Fruit fly (Drosophila melanogaster) whole organism, prepupa: ENCODE data around the gene CG32219.

Experiments used
- CG10631 ChIP-seq: fragments of 200-800 bp; sonication (Bioruptor generic); optimal IDR thresholded peaks from 2 replicates; lab custom pipeline; 2016; ENCODE audit warnings: missing biosample characterization, missing genetic modification characterization
- CG34406 ChIP-seq: fragments of 200-800 bp; sonication (Bioruptor generic); optimal IDR thresholded peaks from 3 replicates; lab custom pipeline; 2016; ENCODE audit warnings: missing biosample characterization, missing genetic modification characterization
- Eip93F ChIP-seq: fragments of 200-800 bp; sonication (Bioruptor generic); optimal IDR thresholded peaks from 2 replicates; lab custom pipeline; 2016; ENCODE audit warnings: missing biosample characterization, mild to moderate bottlenecking, missing genetic modification characterization
- Gug ChIP-seq: fragments of 200-800 bp; sonication (Bioruptor generic); IDR thresholded peaks from 2 replicates; pipeline ENCODE4 v1.3.6; 2022; ENCODE audit warnings: missing biosample characterization, missing genetic modification characterization
- Hr4 ChIP-seq: fragments of 200-800 bp; sonication (Bioruptor generic); optimal IDR thresholded peaks from 3 replicates; lab custom pipeline; 2016; ENCODE audit warnings: missing biosample characterization, missing genetic modification characterization
- OdsH ChIP-seq: fragments of 200-800 bp; sonication (Bioruptor generic); optimal IDR thresholded peaks from 3 replicates; lab custom pipeline; 2016; ENCODE audit warnings: missing biosample characterization, missing genetic modification characterization
- Sox102F ChIP-seq: fragments of 200-800 bp; sonication (Bioruptor generic); optimal IDR thresholded peaks from 2 replicates; lab custom pipeline; 2016; ENCODE audit warnings: missing biosample characterization, mild to moderate bottlenecking, missing genetic modification characterization
- achi ChIP-seq: fragments of 200-800 bp; sonication (Bioruptor generic); optimal IDR thresholded peaks from 3 replicates; lab custom pipeline; 2016; ENCODE audit warnings: missing biosample characterization, missing genetic modification characterization
- eg ChIP-seq: fragments of 200-800 bp; sonication (Bioruptor generic); IDR thresholded peaks from 3 replicates; pipeline ENCODE4 v1.3.6; 2022; ENCODE audit warnings: missing biosample characterization, missing genetic modification characterization
- pdm3 ChIP-seq: fragments of 200-800 bp; sonication (Bioruptor generic); optimal IDR thresholded peaks from 3 replicates; lab custom pipeline; 2016; ENCODE audit warnings: missing biosample characterization, missing genetic modification characterization
- ss ChIP-seq, 2 experiments: fragments of 200-800 bp; sonication (Bioruptor generic); optimal IDR thresholded peaks; 2 replicates in 1 of 2; 3 replicates in 1 of 2; lab custom pipeline; 2017 to 2018; ENCODE audit warnings: mild to moderate bottlenecking in 2 of 2, missing biosample characterization in 2 of 2, missing genetic modification characterization in 2 of 2, moderate library complexity in 1 of 2

DNA sequence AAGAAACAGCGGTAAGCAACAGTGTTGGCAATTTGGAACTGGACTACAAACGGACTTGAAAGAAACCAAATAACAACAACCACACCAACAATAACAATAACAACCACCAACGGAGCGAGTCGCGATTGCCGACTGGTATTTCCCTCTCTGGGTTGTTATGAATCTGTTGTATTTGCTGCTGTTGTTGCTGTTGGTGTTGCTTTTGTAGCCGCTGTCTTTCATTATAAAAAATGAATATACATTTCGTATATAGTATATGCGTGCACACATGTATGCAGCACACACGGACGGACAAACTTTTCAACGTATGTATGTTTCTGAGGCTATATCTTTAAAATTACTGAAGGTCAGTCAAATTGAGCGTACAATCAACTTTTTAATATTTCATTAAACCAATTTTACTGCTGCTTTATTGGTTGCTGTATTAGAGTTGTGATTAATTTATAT, 47.5 kb downstream of the CG32219 start:
- TF ChIP-seq Eip93F (no peak), Gug (GFP tag; lab: Robert Waterston, UW) (no peak), eg (GFP tag; lab: Robert Waterston, UW) (no peak), CG34406 (no peak), OdsH (GFP tag; lab: Kevin White, UChicago) (no peak), CG10631 (GFP tag; lab: Kevin White, UChicago) (no peak), achi (GFP tag; lab: Kevin White, UChicago) (no peak), pdm3 (GFP tag; lab: Kevin White, UChicago) (no peak), Sox102F (no peak), ss (GFP tag; optimal IDR thresholded peaks at IDR 0.05; lab: Kevin White, UChicago) (no peak), Hr4 (GFP tag; lab: Kevin White, UChicago) (no peak)
